Worm (Caenorhabditis elegans): ENCODE measurements around the gene baf-1.

The baf-1 gene

DNA sequence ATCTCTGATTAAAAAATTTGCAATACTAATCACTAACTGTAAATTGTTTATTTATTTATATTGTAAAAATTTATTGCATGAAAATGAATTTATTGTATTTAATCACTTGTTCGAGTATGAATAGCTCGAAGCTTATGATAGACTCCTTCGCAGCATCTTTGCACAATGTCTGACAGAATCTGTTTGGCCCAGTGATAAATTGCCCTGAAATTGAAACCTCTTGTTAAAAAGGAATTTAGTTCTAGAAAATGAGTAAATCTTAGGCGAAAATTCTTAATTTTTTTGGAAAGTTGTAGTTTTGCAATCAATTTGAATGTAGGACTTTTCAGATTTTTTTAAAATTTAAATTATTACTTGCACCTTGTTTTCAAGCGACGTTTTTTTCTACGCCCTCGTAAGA lies 32.3 kb upstream of the baf-1 start:
- TF ChIP-seq sptf-2 (GFP tag; optimal IDR thresholded peaks at IDR 0.05) (no peak), dox-1 (GFP tag; IDR thresholded peaks at IDR 0.05) (no peak), lin-54 (GFP tag; optimal IDR thresholded peaks at IDR 0.05) (peak; percentile 5), let-607 (tag; optimal IDR thresholded peaks at IDR 0.05) (no peak), Y53G8AR.9 (GFP tag; conservative IDR thresholded peaks at IDR 0.05) (0 out of 2 replicates have a peak, but pooled peaks have one; percentile 50), hsf-1 (GFP tag; IDR thresholded peaks at IDR 0.05) (0 out of 2 replicates have a peak, but pooled peaks have one; percentile 22), atf-7 (tag; optimal IDR thresholded peaks at IDR 0.05) (peak; percentile 14), attf-5 (GFP tag; optimal IDR thresholded peaks at IDR 0.05) (peak; percentile 3), K12H6.12 (tag; optimal IDR thresholded peaks at IDR 0.05) (no peak), hrde-1 (tag; optimal IDR thresholded peaks at IDR 0.05; ENCODE audit: borderline replicate concordance) (peak; percentile 46), D2030.7 (GFP tag; IDR thresholded peaks at IDR 0.05) (0 out of 2 replicates have a peak, but pooled peaks have one; percentile 16), attf-6 (GFP tag; IDR thresholded peaks at IDR 0.05) (no peak), snpc-1.3 (tag; optimal IDR thresholded peaks at IDR 0.05; ENCODE audit: insufficient read depth) (no peak), unc-130 (GFP tag; optimal IDR thresholded peaks at IDR 0.05) (peak; percentile 19), ztf-22 (GFP tag; optimal IDR thresholded peaks at IDR 0.05) (no peak), him-1 (tag; optimal IDR thresholded peaks at IDR 0.05) (peak; percentile 77), F33H1.4 (GFP tag; IDR thresholded peaks at IDR 0.05) (0 out of 2 replicates have a peak, but pooled peaks have one; percentile 5), ceh-27 (GFP tag; optimal IDR thresholded peaks at IDR 0.05) (no peak), madf-6 (GFP tag; IDR thresholded peaks at IDR 0.05) (peak; percentile 63; the same call in 1 of the 2 replicates), Y56A3A.18 (GFP tag; IDR thresholded peaks at IDR 0.05) (0 out of 2 replicates have a peak, but pooled peaks have one; percentile 19), aptf-2 (GFP tag; conservative IDR thresholded peaks at IDR 0.05) (no peak), snpc-4 (GFP tag; optimal IDR thresholded peaks at IDR 0.05) (no peak), snpc-4 (tag; optimal IDR thresholded peaks at IDR 0.05) (peak in 1 of 4 experiments; percentile 13), lin-35 (GFP tag; optimal IDR thresholded peaks at IDR 0.05) (no peak), zim-3 (tag; optimal IDR thresholded peaks at IDR 0.05) (no peak)

DNA sequence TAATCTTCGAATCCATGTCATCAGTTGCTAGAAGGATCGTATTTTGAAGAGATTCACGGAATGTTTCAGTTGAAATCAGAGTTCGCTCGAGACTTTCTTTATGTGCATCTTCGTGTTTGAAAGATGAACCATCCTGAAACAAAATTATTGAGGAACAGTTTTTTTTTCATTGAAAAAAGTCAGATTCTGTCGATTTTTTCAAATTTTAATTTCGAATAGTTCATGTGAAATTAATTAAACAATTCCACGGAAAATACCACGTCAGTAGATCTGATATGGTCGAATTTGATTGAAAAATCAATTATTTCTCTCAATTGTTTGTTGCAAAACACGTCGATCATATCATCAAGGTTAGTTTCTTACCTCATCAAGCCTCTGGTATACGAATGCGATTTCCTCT lies 27.9 kb upstream of the baf-1 start, which contains the start of gene F54C8.1:
F54C8.1 (plus strand) TSS at position 301 of the 400 bp plus-strand sequence.
- TF ChIP-seq Y67H2A.10 (GFP tag; conservative IDR thresholded peaks at IDR 0.05), result no peak
- TF ChIP-seq nhr-27 (tag; optimal IDR thresholded peaks at IDR 0.05), result no peak
- no peak for TF ChIP-seq F57A8.1 (GFP tag; optimal IDR thresholded peaks at IDR 0.05)
- TF ChIP-seq Y56A3A.18 (GFP tag; IDR thresholded peaks at IDR 0.05), result no peak
- TF ChIP-seq mcd-1 (GFP tag; IDR thresholded peaks at IDR 0.05), result no peak
- no peak for TF ChIP-seq madf-3 (GFP tag; IDR thresholded peaks at IDR 0.05)
- no peak for TF ChIP-seq ztf-18 (tag; optimal IDR thresholded peaks at IDR 0.05)
- no peak for TF ChIP-seq snpc-4 (GFP tag; optimal IDR thresholded peaks at IDR 0.05)
- no peak for TF ChIP-seq snpc-4 (tag; optimal IDR thresholded peaks at IDR 0.05)
- no peak for TF ChIP-seq sdz-38 (tag; optimal IDR thresholded peaks at IDR 0.05)

DNA sequence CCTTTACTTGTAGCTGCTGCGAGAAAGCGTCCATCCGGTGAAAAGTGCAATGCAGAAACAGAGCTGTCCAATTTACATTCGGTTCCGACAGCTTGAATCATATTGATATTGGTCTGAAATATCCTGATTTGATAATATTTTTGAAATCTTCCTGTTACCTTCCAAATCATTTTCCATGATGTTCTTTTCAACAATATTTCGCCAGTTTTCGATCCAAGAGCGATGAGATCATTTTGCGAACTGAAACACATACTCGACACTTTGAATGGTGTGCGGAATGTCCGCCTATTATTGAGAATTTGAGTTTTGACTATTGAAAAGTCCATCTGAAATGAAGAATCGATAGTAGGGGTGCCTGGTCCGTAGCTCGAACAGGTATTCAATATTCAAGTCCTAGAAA lies 26.1 kb upstream of the baf-1 start, which contains the start of gene emb-30:
emb-30 (minus strand) TSS at position 328 of the 400 bp plus-strand sequence.
- TF ChIP-seq chd-7 (tag; optimal IDR thresholded peaks at IDR 0.05) (peak; percentile 1), F37B4.10 (GFP tag; IDR thresholded peaks at IDR 0.05) (0 out of 2 replicates have a peak, but pooled peaks have one; percentile 56), efl-1 (GFP tag; optimal IDR thresholded peaks at IDR 0.05) (no peak), mcd-1 (GFP tag; IDR thresholded peaks at IDR 0.05) (peak; percentile 17; the same call in 1 of the 2 replicates), nfya-1 (tag; optimal IDR thresholded peaks at IDR 0.05; ENCODE audit: borderline replicate concordance, insufficient read depth) (no peak), mel-28 (tag; optimal IDR thresholded peaks at IDR 0.05; ENCODE audit: borderline replicate concordance) (no peak), madf-6 (GFP tag; IDR thresholded peaks at IDR 0.05) (peak; percentile 35), ztf-6 (GFP tag; IDR thresholded peaks at IDR 0.05) (no peak), dpl-1 (GFP tag; optimal IDR thresholded peaks at IDR 0.05) (no peak), attf-5 (GFP tag; optimal IDR thresholded peaks at IDR 0.05) (no peak), repo-1 (tag; optimal IDR thresholded peaks at IDR 0.05) (peak; percentile 66), atf-7 (tag; optimal IDR thresholded peaks at IDR 0.05) (no peak), aptf-3 (GFP tag; IDR thresholded peaks at IDR 0.05) (no peak), lin-35 (GFP tag; optimal IDR thresholded peaks at IDR 0.05) (peak in 1 of 3 experiments; percentile 18), ceh-58 (GFP tag; IDR thresholded peaks at IDR 0.05) (no peak), lin-26 (GFP tag; IDR thresholded peaks at IDR 0.05) (peak; percentile 37; the same call in 1 of the 2 replicates), akir-1 (GFP tag; optimal IDR thresholded peaks at IDR 0.05) (no peak), nfyb-1 (GFP tag; IDR thresholded peaks at IDR 0.05) (no peak)
